Fruit fly (Drosophila melanogaster) whole organism, wandering third instar larva: ENCODE measurements around the gene CG13877.

Source experiments
- Abd-B ChIP-seq: fragments of >200 bp; optimal IDR thresholded peaks from 2 replicates; lab custom pipeline; 2017; ENCODE audit warnings: missing biosample characterization, missing genetic modification characterization
- CG32264 ChIP-seq: fragments of 200-800 bp; sonication (Bioruptor generic); optimal IDR thresholded peaks from 2 replicates; lab custom pipeline; 2016; ENCODE audit warnings: missing biosample characterization, missing genetic modification characterization
- CG9705 ChIP-seq: fragments of 200-800 bp; sonication (Bioruptor generic); optimal IDR thresholded peaks from 2 replicates; lab custom pipeline; 2018; ENCODE audit warnings: missing biosample characterization, mild to moderate bottlenecking, missing genetic modification characterization
- Dfd ChIP-seq: fragments of >200 bp; optimal IDR thresholded peaks from 2 replicates; lab custom pipeline; 2017; ENCODE audit warnings: missing biosample characterization, missing genetic modification characterization
- Dif ChIP-seq: fragments of 200-275, 200-300 bp; sonication (Bioruptor generic); optimal IDR thresholded peaks from 2 replicates; lab custom pipeline; 2018; ENCODE audit warnings: missing biosample characterization, missing genetic modification characterization; ENCODE audit not compliant: partially characterized antibody
- GATAd ChIP-seq: sonication (Bioruptor generic); optimal IDR thresholded peaks from 2 replicates; lab custom pipeline; 2016; ENCODE audit warnings: missing biosample characterization, missing genetic modification characterization
- HLH106 ChIP-seq: fragments of 200-800 bp; optimal IDR thresholded peaks from 3 replicates; lab custom pipeline; 2019; ENCODE audit warnings: missing biosample characterization, mild to moderate bottlenecking, missing genetic modification characterization, moderate library complexity
- Hr78 ChIP-seq: fragments of >200 bp; optimal IDR thresholded peaks from 2 replicates; lab custom pipeline; 2017; ENCODE audit warnings: missing biosample characterization, missing genetic modification characterization
- Hr83 ChIP-seq: fragments of 200-300 bp; sonication (Bioruptor generic); optimal IDR thresholded peaks from 2 replicates; lab custom pipeline; 2016; ENCODE audit warnings: missing biosample characterization, mild to moderate bottlenecking, missing genetic modification characterization, moderate library complexity; ENCODE audit not compliant: poor library complexity, severe bottlenecking
- Jra ChIP-seq: sonication (Bioruptor generic); optimal IDR thresholded peaks from 2 replicates; lab custom pipeline; 2016; ENCODE audit warnings: missing biosample characterization, missing genetic modification characterization
- Mio ChIP-seq: sonication (Bioruptor generic); optimal IDR thresholded peaks from 2 replicates; lab custom pipeline; 2016; ENCODE audit warnings: missing biosample characterization, missing genetic modification characterization
- Myc ChIP-seq: fragments of >200 bp; optimal IDR thresholded peaks from 2 replicates; lab custom pipeline; 2017
- N ChIP-seq: fragments of >200 bp; optimal IDR thresholded peaks from 2 replicates; lab custom pipeline; 2018; ENCODE audit warnings: missing biosample characterization, missing external identifiers, missing genetic modification characterization
- OdsH ChIP-seq: fragments of 200-800 bp; sonication (Bioruptor generic); optimal IDR thresholded peaks from 2 replicates; lab custom pipeline; 2016; ENCODE audit warnings: missing biosample characterization, mild to moderate bottlenecking, missing genetic modification characterization
- Rel ChIP-seq, 2 experiments: fragments of 200-800 bp; sonication (Bioruptor generic) in 1 of 2; optimal IDR thresholded peaks; 2 replicates in 1 of 2; 3 replicates in 1 of 2; lab custom pipeline; 2016 to 2019; ENCODE audit warnings: mild to moderate bottlenecking in 2 of 2, missing biosample characterization in 2 of 2, missing genetic modification characterization in 2 of 2, moderate library complexity in 1 of 2
- Sp1 ChIP-seq: fragments of 200-800 bp; sonication (Bioruptor generic); optimal IDR thresholded peaks from 3 replicates; lab custom pipeline; 2019; ENCODE audit warnings: missing biosample characterization, mild to moderate bottlenecking, missing genetic modification characterization, moderate library complexity
- Vsx2 ChIP-seq: fragments of 200-300, 225-300 bp; sonication (Bioruptor generic); optimal IDR thresholded peaks from 2 replicates; lab custom pipeline; 2018; ENCODE audit warnings: missing biosample characterization, missing genetic modification characterization; ENCODE audit not compliant: partially characterized antibody
- br ChIP-seq: fragments of 200-800 bp; sonication (Bioruptor generic); optimal IDR thresholded peaks from 2 replicates; lab custom pipeline; 2016; ENCODE audit warnings: missing biosample characterization, missing genetic modification characterization
- brk ChIP-seq: fragments of 200-800 bp; sonication (Bioruptor generic); optimal IDR thresholded peaks from 2 replicates; lab custom pipeline; 2016; ENCODE audit warnings: missing biosample characterization, mild to moderate bottlenecking, missing genetic modification characterization
- dl ChIP-seq, 2 experiments: fragments of 175-275, 200-275 bp in 1 of 2; fragments of 200-275 bp in 1 of 2; sonication (Bioruptor generic); optimal IDR thresholded peaks; lab custom pipeline; 2018; ENCODE audit warnings: mild to moderate bottlenecking in 2 of 2, missing biosample characterization in 2 of 2, missing genetic modification characterization in 2 of 2, moderate library complexity in 2 of 2; ENCODE audit not compliant: partially characterized antibody in 2 of 2, insufficient read depth in 1 of 2
- dmrt93B ChIP-seq: fragments of 200-800 bp; sonication (Bioruptor generic); optimal IDR thresholded peaks from 2 replicates; lab custom pipeline; 2018; ENCODE audit warnings: missing biosample characterization, mild to moderate bottlenecking, missing genetic modification characterization
- dsf ChIP-seq: sonication (Bioruptor generic); optimal IDR thresholded peaks from 2 replicates; lab custom pipeline; 2016; ENCODE audit warnings: missing biosample characterization, missing genetic modification characterization, borderline replicate concordance
- ey ChIP-seq: fragments of 200-800 bp; sonication (Bioruptor generic); optimal IDR thresholded peaks from 2 replicates; lab custom pipeline; 2016; ENCODE audit warnings: missing biosample characterization, missing genetic modification characterization
- fru ChIP-seq: fragments of 200-800 bp; sonication (Bioruptor generic); optimal IDR thresholded peaks from 3 replicates; lab custom pipeline; 2016; ENCODE audit warnings: missing biosample characterization, mild to moderate bottlenecking, missing genetic modification characterization
- jim ChIP-seq: fragments of 175-275, 200-325 bp; sonication (Bioruptor generic); optimal IDR thresholded peaks from 2 replicates; lab custom pipeline; 2016; ENCODE audit warnings: missing biosample characterization, mild to moderate bottlenecking, missing genetic modification characterization
- pan ChIP-seq: fragments of >200 bp; optimal IDR thresholded peaks from 2 replicates; lab custom pipeline; 2017
- psq ChIP-seq: fragments of 200-800 bp; sonication (Bioruptor generic); optimal IDR thresholded peaks from 3 replicates; lab custom pipeline; 2017; ENCODE audit warnings: missing biosample characterization, mild to moderate bottlenecking, missing genetic modification characterization, moderate library complexity
- rgr ChIP-seq: fragments of 200-800 bp; sonication (Bioruptor generic); optimal IDR thresholded peaks from 3 replicates; lab custom pipeline; 2016; ENCODE audit warnings: missing biosample characterization, mild to moderate bottlenecking, missing genetic modification characterization
- sage ChIP-seq: fragments of 200-800 bp; sonication (Bioruptor generic); optimal IDR thresholded peaks from 2 replicates; lab custom pipeline; 2016; ENCODE audit warnings: missing biosample characterization, mild to moderate bottlenecking, missing genetic modification characterization
- sv ChIP-seq: fragments of 200-800 bp; sonication (Bioruptor generic); optimal IDR thresholded peaks from 3 replicates; lab custom pipeline; 2016; ENCODE audit warnings: missing biosample characterization, missing genetic modification characterization
- tai ChIP-seq: sonication (Bioruptor generic); optimal IDR thresholded peaks from 2 replicates; lab custom pipeline; 2016; ENCODE audit warnings: missing biosample characterization, missing genetic modification characterization
- usp ChIP-seq: fragments of >200 bp; optimal IDR thresholded peaks from 2 replicates; lab custom pipeline; 2017; ENCODE audit warnings: missing biosample characterization, missing genetic modification characterization
- woc ChIP-seq: sonication (Bioruptor generic); optimal IDR thresholded peaks from 2 replicates; lab custom pipeline; 2016; ENCODE audit warnings: missing biosample characterization, mild to moderate bottlenecking, missing genetic modification characterization

CG13877 gene

DNA sequence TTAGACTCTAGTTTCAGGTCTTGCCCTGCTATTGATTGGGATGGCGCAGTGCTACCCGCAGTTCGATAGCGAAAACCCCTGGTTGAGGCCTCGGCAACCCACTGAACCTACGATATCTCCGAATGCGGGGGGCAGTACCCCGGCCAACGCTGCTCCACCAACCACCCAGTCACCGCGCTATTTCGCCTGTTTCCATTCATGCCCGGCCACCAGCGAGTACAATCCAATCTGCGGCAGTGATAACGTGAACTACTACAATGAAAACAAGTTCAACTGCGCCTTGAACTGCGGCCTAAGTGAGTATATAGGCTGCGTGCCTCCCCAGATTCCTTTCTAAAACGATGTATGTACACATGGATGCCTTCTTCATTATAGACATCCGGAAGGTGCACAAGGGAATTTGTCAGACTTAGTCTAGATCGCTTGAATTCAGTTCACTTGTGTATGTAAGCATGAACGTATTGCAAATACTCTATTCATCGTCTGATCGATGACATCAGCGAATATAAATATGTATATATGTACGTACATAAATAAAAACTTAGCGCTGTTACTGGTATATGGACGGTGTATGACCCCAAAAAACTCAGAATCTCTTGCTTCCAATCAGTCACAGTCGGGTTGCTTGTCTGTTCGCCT is at the start of gene CG13877:
CG13877 (plus strand) TSS at position 589 of the 639 bp plus-strand sequence.
- TF ChIP-seq GATAd: no peak
- TF ChIP-seq dl (GFP tag; optimal IDR thresholded peaks at IDR 0.05; lab: Kevin White, UChicago; ENCODE audit: insufficient read depth in 1 of 2, partially characterized antibody in 2 of 2): no peak
- no peak for TF ChIP-seq rgr (GFP tag; lab: Kevin White, UChicago)
- TF ChIP-seq Dfd (GFP tag; lab: Kevin White, UChicago): no peak
- no peak for TF ChIP-seq Rel (GFP tag; optimal IDR thresholded peaks at IDR 0.05; lab: Kevin White, UChicago)
- no peak for TF ChIP-seq Rel (tag; optimal IDR thresholded peaks at IDR 0.05; lab: Kevin White, UChicago)
- no peak for TF ChIP-seq Abd-B (GFP tag; lab: Kevin White, UChicago)
- TF ChIP-seq CG9705 (GFP tag; lab: Kevin White, UChicago): no peak
- no peak for TF ChIP-seq N
- no peak for TF ChIP-seq Jra
- no peak for TF ChIP-seq br (GFP tag; lab: Kevin White, UChicago)
- TF ChIP-seq sv (GFP tag; lab: Kevin White, UChicago): no peak
- no peak for TF ChIP-seq Vsx2 (GFP tag; lab: Kevin White, UChicago)
- TF ChIP-seq dmrt93B (GFP tag; lab: Kevin White, UChicago): no peak
- no peak for TF ChIP-seq HLH106
- TF ChIP-seq Myc (lab: Kevin White, UChicago): no peak

DNA sequence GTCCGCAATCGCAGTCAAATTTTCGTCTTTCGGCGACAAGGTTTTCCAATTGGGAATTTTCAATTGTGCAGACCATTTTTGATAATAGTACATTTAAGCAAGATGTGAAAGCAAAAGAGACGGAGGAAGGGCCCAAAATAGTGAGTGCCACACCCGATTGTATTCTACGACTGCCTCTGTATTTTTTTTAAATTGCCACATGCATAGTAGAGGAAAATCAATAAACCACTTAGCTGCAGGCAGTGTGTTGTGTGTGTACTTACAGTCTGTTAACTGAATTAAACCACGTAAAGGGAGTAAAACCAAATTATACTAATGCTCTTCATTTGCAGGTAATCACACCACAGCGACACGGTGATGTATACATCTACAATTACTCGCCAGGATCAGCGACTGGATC is 46.1 kb upstream of the CG13877 start:
- TF ChIP-seq dsf (GFP tag; lab: Kevin White, UChicago): no peak
- no peak for TF ChIP-seq brk (GFP tag; lab: Kevin White, UChicago)
- no peak for TF ChIP-seq HLH106
- no peak for TF ChIP-seq Sp1 (GFP tag; lab: Kevin White, UChicago)
- no peak for TF ChIP-seq psq (GFP tag; lab: Kevin White, UChicago)
- no peak for TF ChIP-seq ey (GFP tag; lab: Kevin White, UChicago)
- no peak for TF ChIP-seq Dif (GFP tag; lab: Kevin White, UChicago)

DNA sequence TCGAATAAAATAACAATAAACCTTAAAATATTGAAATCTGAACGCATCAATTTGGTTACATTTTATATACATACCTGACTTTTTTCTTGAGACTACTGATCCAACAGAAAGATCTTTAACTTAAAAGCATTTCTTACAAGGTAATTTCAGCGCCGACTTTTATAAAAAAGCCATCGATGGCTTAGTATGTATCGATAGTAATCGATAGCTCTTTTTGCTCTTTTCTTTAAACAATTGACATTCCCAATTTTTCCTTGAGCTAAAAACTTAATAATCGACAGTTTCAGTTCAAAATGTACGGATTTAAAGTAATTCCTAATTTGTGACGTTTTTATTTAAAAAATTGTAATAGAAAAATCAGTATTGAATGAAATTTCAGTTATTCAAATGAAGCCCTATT is 43.4 kb upstream of the CG13877 start:
- TF ChIP-seq dmrt93B (GFP tag; lab: Kevin White, UChicago) (no peak), jim (GFP tag; lab: Kevin White, UChicago) (no peak), woc (GFP tag; lab: Kevin White, UChicago) (peak; percentile 10), psq (GFP tag; lab: Kevin White, UChicago) (no peak), Jra (peak; percentile 54), CG32264 (GFP tag; lab: Kevin White, UChicago) (no peak), Mio (no peak), Abd-B (GFP tag; lab: Kevin White, UChicago) (no peak), fru (GFP tag; lab: Kevin White, UChicago) (no peak), pan (lab: Kevin White, UChicago) (no peak), CG9705 (GFP tag; lab: Kevin White, UChicago) (no peak), sage (GFP tag; lab: Kevin White, UChicago) (no peak), Dfd (GFP tag; lab: Kevin White, UChicago) (no peak), dl (GFP tag; optimal IDR thresholded peaks at IDR 0.05; lab: Kevin White, UChicago; ENCODE audit: insufficient read depth in 1 of 2, partially characterized antibody in 2 of 2) (no peak), Sp1 (GFP tag; lab: Kevin White, UChicago) (no peak)

DNA sequence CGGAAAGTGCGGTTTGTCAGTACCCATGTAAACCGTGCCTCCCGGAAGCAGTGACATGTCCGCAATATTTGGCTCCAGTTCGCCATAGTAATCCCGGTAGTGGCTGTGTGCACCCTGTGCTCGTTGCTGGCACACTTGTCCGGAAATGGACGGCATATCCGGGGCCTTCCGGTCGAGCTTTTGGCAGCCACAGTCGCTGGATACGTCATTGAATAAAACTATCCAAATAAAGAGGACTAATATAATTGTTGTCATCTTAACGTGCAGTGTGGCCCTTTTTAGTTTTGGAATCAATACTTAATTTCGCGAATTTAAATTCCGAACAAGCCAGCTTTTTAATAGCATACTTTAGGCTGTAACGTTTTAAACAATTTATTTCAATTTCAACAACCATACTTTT is 41.9 kb upstream of the CG13877 start, which contains the start of gene CG7049:
CG7049 (minus strand) TSS at position 280 of the 400 bp plus-strand sequence.
- TF ChIP-seq dmrt93B (GFP tag; lab: Kevin White, UChicago) (no peak), Myc (lab: Kevin White, UChicago) (peak; percentile 86), br (GFP tag; lab: Kevin White, UChicago) (no peak), brk (GFP tag; lab: Kevin White, UChicago) (no peak), Mio (no peak), N (peak; percentile 50)

DNA sequence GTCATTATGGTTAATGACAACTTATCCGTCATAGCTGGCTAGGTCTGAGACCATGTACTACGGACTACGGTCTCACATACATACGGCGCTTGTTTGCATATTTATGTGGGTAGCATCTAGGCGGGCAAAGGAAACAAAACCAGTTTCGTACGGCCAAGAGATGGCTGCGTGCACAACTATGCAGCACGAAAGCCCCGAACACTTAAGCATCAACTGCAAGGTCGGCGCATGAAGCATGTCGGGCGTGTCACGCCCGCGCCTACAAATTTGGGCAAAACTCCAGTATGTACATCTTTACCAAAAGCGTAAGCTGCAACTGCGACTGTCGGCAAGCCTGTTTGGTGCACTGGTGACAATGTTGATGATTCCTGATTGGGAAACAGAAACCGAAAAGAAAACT is 39.9 kb upstream of the CG13877 start:
- TF ChIP-seq fru (GFP tag; lab: Kevin White, UChicago) (no peak), Vsx2 (GFP tag; lab: Kevin White, UChicago) (no peak), Hr83 (no peak), Rel (GFP tag; optimal IDR thresholded peaks at IDR 0.05; lab: Kevin White, UChicago) (no peak), Rel (tag; optimal IDR thresholded peaks at IDR 0.05; lab: Kevin White, UChicago) (no peak), Jra (no peak), dl (GFP tag; optimal IDR thresholded peaks at IDR 0.05; lab: Kevin White, UChicago; ENCODE audit: insufficient read depth in 1 of 2, partially characterized antibody in 2 of 2) (no peak), ey (GFP tag; lab: Kevin White, UChicago) (no peak), OdsH (GFP tag; lab: Kevin White, UChicago) (no peak), jim (GFP tag; lab: Kevin White, UChicago) (no peak), Abd-B (GFP tag; lab: Kevin White, UChicago) (no peak), Hr78 (no peak), dmrt93B (GFP tag; lab: Kevin White, UChicago) (no peak), tai (GFP tag; lab: Kevin White, UChicago) (no peak), pan (lab: Kevin White, UChicago) (no peak), usp (no peak), woc (GFP tag; lab: Kevin White, UChicago) (no peak), sv (GFP tag; lab: Kevin White, UChicago) (no peak), Myc (lab: Kevin White, UChicago) (no peak), CG32264 (GFP tag; lab: Kevin White, UChicago) (no peak)
- TF ChIP-seq, all 38 proteins: peak for 0
